Worm (Caenorhabditis elegans) whole organism, late embryonic: ENCODE measurements around the gene Y7A5A.13.

Experiments used
- K02D7.2 ChIP-seq: sonication (generic microtip); optimal IDR thresholded peaks from 2 replicates; lab custom pipeline; 2017; ENCODE audit warnings: mild to moderate bottlenecking, missing genetic modification characterization, missing compliant biosample characterization
- gmeb-2 ChIP-seq: sonication (generic microtip); optimal IDR thresholded peaks from 2 replicates; lab custom pipeline; 2016; ENCODE audit warnings: missing genetic modification characterization, inconsistent platforms, missing compliant biosample characterization
- nhr-11 ChIP-seq: fragments of 150-350 bp; optimal IDR thresholded peaks from 2 replicates; lab custom pipeline; 2014; ENCODE audit warnings: missing biosample characterization, missing genetic modification characterization
- ref-2 ChIP-seq: sonication (generic microtip); optimal IDR thresholded peaks from 2 replicates; lab custom pipeline; 2016; ENCODE audit warnings: missing genetic modification characterization, missing compliant biosample characterization

- TF ChIP-seq nhr-11 (tag; lab: Kevin White, UChicago): no peak
- TF ChIP-seq gmeb-2 (tag; lab: Kevin White, UChicago): no peak
- no peak for TF ChIP-seq ref-2 (tag; lab: Kevin White, UChicago)
- no peak for TF ChIP-seq K02D7.2 (tag; lab: Kevin White, UChicago)
Measured at ce11 chrX:15746705-15747104, 27.0 kb upstream of the Y7A5A.13 start, which contains the start of gene srxa-9.
